Worm (Caenorhabditis elegans) whole organism, L1 larva: ENCODE results near the gene nas-8.
A peak's percentile ranks its signal among the peaks of the same experiment; 100 is the strongest.

ENCODE experiments used
- C34B4.2 ChIP-seq: sonication (generic microtip); optimal IDR thresholded peaks from 2 replicates; lab custom pipeline; 2017; ENCODE audit warnings: mild to moderate bottlenecking, missing genetic modification characterization, missing compliant biosample characterization
- alr-1 ChIP-seq: fragments of 200-800 bp; sonication (Bioruptor generic); optimal IDR thresholded peaks from 2 replicates; lab custom pipeline; 2018; ENCODE audit warnings: borderline replicate concordance, mild to moderate bottlenecking, missing genetic modification characterization, missing compliant biosample characterization
- ceh-88 ChIP-seq: fragments of 200-800 bp; sonication (Bioruptor generic); IDR thresholded peaks from 2 replicates; pipeline ENCODE4 v1.3.6; 2022; ENCODE audit warnings: missing genetic modification characterization, missing compliant biosample characterization
- dpl-1 ChIP-seq, 3 experiments: fragments of 150-350 bp in 2 of 3; sonication (generic microtip) in 1 of 3; optimal IDR thresholded peaks; 2 replicates each; lab custom pipeline; 2014 to 2017; ENCODE audit warnings: missing biosample characterization in 3 of 3, missing genetic modification characterization in 3 of 3, missing genetic modification reagents in 3 of 3
- dsc-1 ChIP-seq: sonication (generic microtip); optimal IDR thresholded peaks from 2 replicates; lab custom pipeline; 2016; ENCODE audit warnings: mild to moderate bottlenecking, missing genetic modification characterization, missing compliant biosample characterization
- efl-1 ChIP-seq, 4 experiments: fragments of 150-350 bp; optimal IDR thresholded peaks in 3 of 4; peaks in 1 of 4; 1 replicate in 1 of 4; 2 replicates in 3 of 4; lab custom pipeline; 2014; ENCODE audit warnings: missing biosample characterization in 2 of 4, missing genetic modification characterization in 2 of 4, missing genetic modification reagents in 2 of 4
- efl-3 ChIP-seq: fragments of 200-800 bp; sonication (Bioruptor generic); optimal IDR thresholded peaks from 2 replicates; lab custom pipeline; 2018; ENCODE audit warnings: mild to moderate bottlenecking, missing genetic modification characterization, missing compliant biosample characterization
- egl-27 ChIP-seq, 2 experiments: fragments of 150-350 bp in 1 of 2; sonication (generic microtip); optimal IDR thresholded peaks; 3 replicates each; lab custom pipeline; 2017 to 2018; ENCODE audit warnings: missing biosample characterization in 2 of 2, missing genetic modification characterization in 2 of 2, missing genetic modification reagents in 2 of 2
- elt-3 ChIP-seq, 6 experiments: fragments of 150-350 bp in 1 of 6; sonication (generic microtip); optimal IDR thresholded peaks; 2 replicates each; lab custom pipeline; 2017 to 2018; ENCODE audit warnings: missing biosample characterization in 6 of 6, missing genetic modification characterization in 6 of 6, inconsistent platforms in 1 of 6
- fkh-4 ChIP-seq: sonication (generic microtip); optimal IDR thresholded peaks from 2 replicates; lab custom pipeline; 2016; ENCODE audit warnings: missing compliant biosample characterization, missing genetic modification characterization, borderline replicate concordance
- fkh-8 ChIP-seq: sonication (generic microtip); optimal IDR thresholded peaks from 2 replicates; lab custom pipeline; 2016; ENCODE audit warnings: mild to moderate bottlenecking, missing genetic modification characterization, missing compliant biosample characterization
- grh-1 ChIP-seq: fragments of 200-800 bp; sonication (Bioruptor generic); IDR thresholded peaks from 2 replicates; pipeline ENCODE4 v1.3.6; 2022; ENCODE audit warnings: missing genetic modification reagents, missing genetic modification characterization, missing compliant biosample characterization
- hlh-17 ChIP-seq: fragments of 200-800 bp; sonication (Bioruptor generic); optimal IDR thresholded peaks from 2 replicates; lab custom pipeline; 2018; ENCODE audit warnings: missing genetic modification characterization, mild to moderate bottlenecking, missing compliant biosample characterization, moderate library complexity, borderline replicate concordance
- hpl-2 ChIP-seq: fragments of 150-350 bp; optimal IDR thresholded peaks from 2 replicates; lab custom pipeline; 2014; ENCODE audit warnings: missing biosample characterization, missing genetic modification reagents, missing genetic modification characterization
- lin-35 ChIP-seq, 2 experiments: fragments of 150-350 bp; optimal IDR thresholded peaks; 2 replicates each; lab custom pipeline; 2014; ENCODE audit warnings: missing biosample characterization in 2 of 2, missing genetic modification characterization in 2 of 2, missing genetic modification reagents in 2 of 2
- lir-3 ChIP-seq: sonication (generic microtip); optimal IDR thresholded peaks from 2 replicates; lab custom pipeline; 2016; ENCODE audit warnings: mild to moderate bottlenecking, missing genetic modification characterization, moderate library complexity, missing compliant biosample characterization; ENCODE audit not compliant: poor library complexity
- lsy-2 ChIP-seq, 2 experiments: fragments of 150-350 bp; optimal IDR thresholded peaks; 2 replicates each; lab custom pipeline; 2014; ENCODE audit warnings: missing biosample characterization in 2 of 2, missing genetic modification characterization in 2 of 2
- mab-9 ChIP-seq: fragments of 200-800 bp; sonication (Bioruptor generic); IDR thresholded peaks from 2 replicates; pipeline ENCODE4 v1.3.6; 2022; ENCODE audit warnings: missing genetic modification reagents, missing genetic modification characterization, missing compliant biosample characterization
- mdl-1 ChIP-seq, 2 experiments: fragments of 150-350 bp; optimal IDR thresholded peaks; 2 replicates each; lab custom pipeline; 2014 to 2017; ENCODE audit warnings: missing biosample characterization in 2 of 2, missing genetic modification characterization in 2 of 2, inconsistent platforms in 1 of 2
- nhr-11 ChIP-seq: fragments of 150-350 bp; optimal IDR thresholded peaks from 2 replicates; lab custom pipeline; 2014; ENCODE audit warnings: missing biosample characterization, missing genetic modification characterization
- nhr-12 ChIP-seq: sonication (generic microtip); optimal IDR thresholded peaks from 2 replicates; lab custom pipeline; 2017; ENCODE audit warnings: missing biosample characterization, missing genetic modification characterization
- nhr-20 ChIP-seq: sonication (generic microtip); optimal IDR thresholded peaks from 2 replicates; lab custom pipeline; 2016; ENCODE audit warnings: mild to moderate bottlenecking, missing genetic modification characterization, missing compliant biosample characterization
- nhr-237 ChIP-seq: fragments of 150-350 bp; optimal IDR thresholded peaks from 2 replicates; lab custom pipeline; 2014; ENCODE audit warnings: missing biosample characterization, missing genetic modification characterization
- nhr-47 ChIP-seq: sonication (generic microtip); optimal IDR thresholded peaks from 2 replicates; lab custom pipeline; 2016; ENCODE audit warnings: mild to moderate bottlenecking, missing genetic modification characterization, moderate library complexity, missing compliant biosample characterization
- nhr-71 ChIP-seq: sonication (generic microtip); optimal IDR thresholded peaks from 2 replicates; lab custom pipeline; 2016; ENCODE audit warnings: mild to moderate bottlenecking, missing genetic modification characterization, moderate library complexity, missing compliant biosample characterization
- nhr-76 ChIP-seq: sonication (generic microtip); optimal IDR thresholded peaks from 2 replicates; lab custom pipeline; 2017; ENCODE audit warnings: missing biosample characterization, missing genetic modification characterization
- nhr-85 ChIP-seq: sonication (generic microtip); peaks from one replicate; lab custom pipeline; 2016; ENCODE audit warnings: missing genetic modification characterization, inconsistent platforms, missing compliant biosample characterization
- nhr-90 ChIP-seq: sonication (generic microtip); optimal IDR thresholded peaks from 2 replicates; lab custom pipeline; 2016; ENCODE audit warnings: mild to moderate bottlenecking, missing genetic modification characterization, missing compliant biosample characterization; ENCODE audit not compliant: poor library complexity
- pag-3 ChIP-seq: sonication (generic microtip); optimal IDR thresholded peaks from 2 replicates; lab custom pipeline; 2017; ENCODE audit warnings: missing genetic modification characterization, mild to moderate bottlenecking, missing compliant biosample characterization, antibody characterized with exemption, borderline replicate concordance; ENCODE audit not compliant: insufficient read depth
- pqm-1 ChIP-seq: sonication (generic microtip); optimal IDR thresholded peaks from 3 replicates; lab custom pipeline; 2017; ENCODE audit warnings: missing biosample characterization, missing genetic modification characterization
- skn-1 ChIP-seq: fragments of 150-350 bp; optimal IDR thresholded peaks from 2 replicates; lab custom pipeline; 2014; ENCODE audit warnings: missing biosample characterization, missing genetic modification characterization
- sptf-1 ChIP-seq: fragments of 150-350 bp; optimal IDR thresholded peaks from 2 replicates; lab custom pipeline; 2014; ENCODE audit warnings: missing biosample characterization, missing genetic modification characterization
- sup-37 ChIP-seq: fragments of 200-800 bp; sonication (Bioruptor generic); optimal IDR thresholded peaks from 2 replicates; lab custom pipeline; 2018; ENCODE audit warnings: mild to moderate bottlenecking, missing genetic modification characterization, missing compliant biosample characterization
- swsn-7 ChIP-seq: sonication (generic microtip); optimal IDR thresholded peaks from 2 replicates; lab custom pipeline; 2016; ENCODE audit warnings: missing genetic modification characterization, missing compliant biosample characterization
- xbp-1 ChIP-seq: sonication (generic microtip); optimal IDR thresholded peaks from 2 replicates; lab custom pipeline; 2016; ENCODE audit warnings: missing genetic modification characterization, missing compliant biosample characterization
- zag-1 ChIP-seq: fragments of 150-350 bp; optimal IDR thresholded peaks from 2 replicates; lab custom pipeline; 2014; ENCODE audit warnings: missing biosample characterization, missing genetic modification characterization
- ztf-11 ChIP-seq, 2 experiments: sonication (generic microtip); optimal IDR thresholded peaks; 2 replicates each; lab custom pipeline; 2016 to 2017; ENCODE audit warnings: missing genetic modification characterization in 2 of 2, missing biosample characterization in 1 of 2, missing compliant biosample characterization in 1 of 2

nas-8 gene

ce11 chrIV:7152409-7152808 is 37.7 kb downstream of the nas-8 start, which contains the start of gene col-113:
col-113 (minus strand) TSS chrIV:7152509.
- peak; percentile 55 for TF ChIP-seq nhr-85
- no peak for TF ChIP-seq zag-1 (tag; lab: Kevin White, UChicago)

DNA sequence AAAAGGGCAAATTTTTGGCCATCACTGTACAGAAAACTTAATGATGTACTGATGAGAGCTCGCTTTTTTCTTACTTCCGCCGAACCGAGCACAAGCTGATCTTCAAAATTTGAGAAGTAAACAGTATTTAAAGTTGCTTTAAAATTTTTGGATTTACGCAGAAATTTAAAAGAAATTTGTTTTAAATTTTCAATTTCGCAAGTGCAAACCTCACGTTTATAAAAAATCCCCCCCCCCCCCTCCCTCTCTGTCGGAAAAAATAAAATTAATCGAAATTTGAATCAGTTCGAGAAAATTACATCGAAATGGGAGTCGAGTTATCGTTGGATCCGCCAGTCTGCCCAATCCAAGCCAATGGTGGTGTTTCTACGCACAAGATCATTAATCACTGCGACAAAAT is 38.7 kb downstream of the nas-8 start, which contains the start of gene C34D4.3:
C34D4.3 (plus strand) TSS at position 301 of the 400 bp plus-strand sequence.
- TF ChIP-seq mab-9 (GFP tag; lab: Robert Waterston, UW) (no peak), nhr-90 (tag; lab: Kevin White, UChicago) (no peak), sup-37 (GFP tag; lab: Kevin White, UChicago) (no peak), alr-1 (tag; lab: Kevin White, UChicago) (no peak), elt-3 (tag; optimal IDR thresholded peaks at IDR 0.05; lab: Kevin White, UChicago) (no peak), ceh-88 (GFP tag; lab: Robert Waterston, UW) (no peak), lir-3 (no peak), xbp-1 (tag; lab: Kevin White, UChicago) (no peak), egl-27 (tag; optimal IDR thresholded peaks at IDR 0.05; lab: Kevin White, UChicago) (no peak), nhr-20 (tag; lab: Kevin White, UChicago) (no peak), nhr-12 (tag; lab: Kevin White, UChicago) (no peak), pqm-1 (tag; lab: Kevin White, UChicago) (no peak), nhr-47 (tag; lab: Kevin White, UChicago) (no peak), nhr-237 (tag; lab: Kevin White, UChicago) (no peak)

- no peak for TF ChIP-seq skn-1 (tag; lab: Kevin White, UChicago)
- no peak for TF ChIP-seq hlh-17 (GFP tag; lab: Kevin White, UChicago)
- TF ChIP-seq fkh-4 (tag; lab: Kevin White, UChicago) = no peak
- no peak for TF ChIP-seq pag-3
- no peak for TF ChIP-seq grh-1 (GFP tag; lab: Robert Waterston, UW)
- TF ChIP-seq fkh-8 = no peak
- TF ChIP-seq swsn-7 = no peak
- no peak for TF ChIP-seq lin-35 (GFP tag; optimal IDR thresholded peaks at IDR 0.05; lab: Kevin White, UChicago)
- no peak for TF ChIP-seq nhr-11 (tag; lab: Kevin White, UChicago)
- TF ChIP-seq sptf-1 (tag; lab: Kevin White, UChicago) = no peak
- TF ChIP-seq hpl-2 (GFP tag; lab: Kevin White, UChicago) = no peak
- TF ChIP-seq ztf-11 (tag; optimal IDR thresholded peaks at IDR 0.05; lab: Kevin White, UChicago) = no peak
- no peak for TF ChIP-seq efl-3 (GFP tag; lab: Kevin White, UChicago)
- TF ChIP-seq dpl-1 (GFP tag; optimal IDR thresholded peaks at IDR 0.05; lab: Kevin White, UChicago) = no peak
- no peak for TF ChIP-seq C34B4.2 (tag; lab: Kevin White, UChicago)
- no peak for TF ChIP-seq nhr-85
- no peak for TF ChIP-seq nhr-20 (tag; lab: Kevin White, UChicago)
- no peak for TF ChIP-seq nhr-12 (tag; lab: Kevin White, UChicago)
- TF ChIP-seq lsy-2 (tag; optimal IDR thresholded peaks at IDR 0.05; lab: Kevin White, UChicago) = no peak
- no peak for TF ChIP-seq mdl-1 (tag; optimal IDR thresholded peaks at IDR 0.05; lab: Kevin White, UChicago)
These were observed 39.7 kb downstream of the nas-8 start, which contains the start of gene C34D4.2 for ce11 chrIV:7154356-7154755. C34D4.2 (plus strand) TSS chrIV:7154656.

- TF ChIP-seq lsy-2 (tag; optimal IDR thresholded peaks at IDR 0.05; lab: Kevin White, UChicago) (peak in 1 of 2 experiments; percentile 39), efl-1 (optimal IDR thresholded peaks at IDR 0.05; lab: Kevin White, UChicago) (no peak), efl-1 (GFP tag; optimal IDR thresholded peaks at IDR 0.05 in 1 of 2; lab: Kevin White, UChicago) (peak in 1 of 2 experiments; percentile 64), nhr-71 (peak; percentile 49), nhr-47 (tag; lab: Kevin White, UChicago) (peak; percentile 39), nhr-12 (tag; lab: Kevin White, UChicago) (no peak), dsc-1 (tag; lab: Kevin White, UChicago) (peak; percentile 50), fkh-8 (peak; percentile 95), nhr-237 (tag; lab: Kevin White, UChicago) (no peak), nhr-76 (tag; lab: Kevin White, UChicago) (no peak)
These were observed 41.7 kb downstream of the nas-8 start, which contains the start of gene maph-9 for ce11 chrIV:7156356-7156755. maph-9 (plus strand) TSS chrIV:7156628.
